Worm (Caenorhabditis elegans): ENCODE measurements around the gene C45G9.9.

C45G9.9 gene

DNA sequence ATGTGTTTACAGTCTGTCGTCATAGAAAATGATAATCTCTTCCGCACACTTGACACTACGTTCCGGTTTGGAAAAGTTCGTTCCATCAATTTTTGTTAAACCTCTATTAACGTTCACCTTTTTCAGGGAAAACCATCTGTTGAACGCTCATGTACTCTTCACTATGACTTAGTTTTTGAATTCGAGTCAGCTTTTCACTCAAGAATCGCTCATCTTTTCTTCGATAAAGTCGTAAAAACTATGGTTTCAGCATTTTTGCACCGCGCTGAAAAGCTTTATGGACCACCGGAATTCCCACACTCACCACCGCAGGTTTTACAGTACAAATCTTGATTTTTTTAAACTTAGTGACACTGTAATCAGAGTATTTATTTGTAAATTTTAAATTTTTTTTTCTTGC lies 32.0 kb downstream of the C45G9.9 start:
- TF ChIP-seq lin-39 (tag; optimal IDR thresholded peaks at IDR 0.05), result no peak
- no peak for TF ChIP-seq ceh-16 (tag; optimal IDR thresholded peaks at IDR 0.05)

DNA sequence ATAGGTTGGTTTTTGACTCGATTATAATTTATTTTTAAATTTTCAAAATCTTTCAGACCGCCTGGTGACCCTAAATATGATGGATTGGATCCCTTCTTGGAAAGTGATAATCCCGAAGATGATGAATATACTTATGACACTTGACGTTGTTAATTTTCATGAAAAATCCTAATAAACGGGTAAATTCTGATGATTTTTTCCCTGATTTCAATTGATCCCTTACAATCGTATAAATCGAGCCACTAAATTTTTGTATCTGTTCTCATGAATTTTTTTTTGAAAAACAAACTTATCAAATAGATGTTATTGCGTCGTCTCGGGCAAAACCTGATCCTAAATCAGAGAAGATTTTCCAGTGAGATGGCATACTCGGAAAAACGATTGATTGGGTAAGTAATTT lies 32.6 kb downstream of the C45G9.9 start, which contains the start of gene R144.13:
TSS of gene R144.13 (plus strand) at position 301 of the 400 bp plus-strand sequence.
- TF ChIP-seq F13H6.1 (tag; optimal IDR thresholded peaks at IDR 0.05), result no peak
- TF ChIP-seq nhr-25 (tag; optimal IDR thresholded peaks at IDR 0.05), result no peak
- TF ChIP-seq crh-2 (tag; optimal IDR thresholded peaks at IDR 0.05), result no peak
- TF ChIP-seq lin-11 (tag; optimal IDR thresholded peaks at IDR 0.05), result no peak
- no peak for TF ChIP-seq mbf-1 (tag; optimal IDR thresholded peaks at IDR 0.05)
- TF ChIP-seq egl-27 (tag; optimal IDR thresholded peaks at IDR 0.05), result no peak
- TF ChIP-seq fos-1 (tag; optimal IDR thresholded peaks at IDR 0.05), result no peak
- no peak for TF ChIP-seq ztf-4 (tag; optimal IDR thresholded peaks at IDR 0.05)
- TF ChIP-seq ztf-11 (tag; optimal IDR thresholded peaks at IDR 0.05), result no peak
- TF ChIP-seq lin-13 (GFP tag; optimal IDR thresholded peaks at IDR 0.05), result no peak
- TF ChIP-seq lsy-2 (tag; optimal IDR thresholded peaks at IDR 0.05), result no peak
- no peak for TF ChIP-seq blmp-1 (tag; optimal IDR thresholded peaks at IDR 0.05; ENCODE audit: insufficient read depth)

DNA sequence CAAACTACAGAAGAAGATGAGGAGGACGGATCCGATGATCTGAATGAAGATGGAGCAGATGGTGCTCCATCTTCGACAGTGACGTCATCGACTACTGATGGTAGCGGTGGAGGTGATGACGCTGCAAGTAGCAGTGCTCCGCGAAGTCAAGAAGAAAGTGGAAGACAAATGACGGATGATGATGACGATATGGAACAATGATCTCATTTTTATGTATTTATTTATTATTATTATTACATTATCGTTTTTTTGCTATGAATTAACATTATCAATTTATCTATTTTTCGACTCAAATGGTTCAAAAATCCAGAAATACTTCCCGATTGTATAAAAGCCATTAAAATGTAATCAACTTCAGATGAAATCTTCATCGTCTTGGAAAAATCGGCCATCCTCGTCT lies 33.9 kb downstream of the C45G9.9 start, which contains the start of gene R144.3:
TSS of gene R144.3 (plus strand) at position 301 of the 400 bp plus-strand sequence.
- no peak for TF ChIP-seq unc-62 (GFP tag; optimal IDR thresholded peaks at IDR 0.05)
- no peak for TF ChIP-seq dmd-4 (tag; optimal IDR thresholded peaks at IDR 0.05)
- TF ChIP-seq skn-1 (tag; optimal IDR thresholded peaks at IDR 0.05), result no peak
- TF ChIP-seq nhr-6 (tag; optimal IDR thresholded peaks at IDR 0.05), result no peak
- no peak for TF ChIP-seq alr-1 (tag; optimal IDR thresholded peaks at IDR 0.05)
- TF ChIP-seq mbf-1 (tag; optimal IDR thresholded peaks at IDR 0.05), result no peak
- TF ChIP-seq lsy-2 (tag; optimal IDR thresholded peaks at IDR 0.05), result no peak
- TF ChIP-seq egl-27 (tag; optimal IDR thresholded peaks at IDR 0.05), result no peak
- no peak for TF ChIP-seq snpc-4 (tag; optimal IDR thresholded peaks at IDR 0.05)
- TF ChIP-seq Y55F3AM.14 (GFP tag; optimal IDR thresholded peaks at IDR 0.05), result no peak

DNA sequence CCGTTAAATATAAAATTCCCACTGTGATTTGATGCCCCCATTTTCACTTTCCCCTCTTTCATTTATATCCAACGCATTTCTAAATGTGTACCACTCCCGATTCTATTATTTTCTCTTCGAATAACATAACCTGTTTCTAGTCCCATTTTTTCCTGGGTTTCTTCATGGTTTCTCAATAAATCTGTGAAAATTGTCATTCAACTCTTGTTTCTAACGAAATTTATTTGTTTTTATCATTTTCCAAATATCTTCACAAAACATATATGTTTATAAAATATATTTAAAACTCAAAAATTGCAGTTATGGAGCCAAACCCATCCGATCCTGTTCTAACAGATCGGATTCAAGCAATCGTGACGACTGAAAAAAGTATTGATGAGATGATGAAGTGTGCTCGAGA lies 34.7 kb downstream of the C45G9.9 start, which contains the start of gene mdt-11:
TSS of gene mdt-11 (plus strand) at position 301 of the 400 bp plus-strand sequence.
- TF ChIP-seq unc-39 (tag; optimal IDR thresholded peaks at IDR 0.05), result no peak
- TF ChIP-seq ztf-4 (tag; optimal IDR thresholded peaks at IDR 0.05), result no peak
- no peak for TF ChIP-seq elt-1 (tag; optimal IDR thresholded peaks at IDR 0.05)
- TF ChIP-seq ceh-82 (tag; optimal IDR thresholded peaks at IDR 0.05), result no peak
- no peak for TF ChIP-seq alr-1 (tag; optimal IDR thresholded peaks at IDR 0.05)
- TF ChIP-seq mbf-1 (tag; optimal IDR thresholded peaks at IDR 0.05), result no peak
- no peak for TF ChIP-seq egl-27 (tag; optimal IDR thresholded peaks at IDR 0.05)
- TF ChIP-seq nhr-77 (tag; optimal IDR thresholded peaks at IDR 0.05), result no peak
- no peak for TF ChIP-seq blmp-1 (tag; optimal IDR thresholded peaks at IDR 0.05; ENCODE audit: insufficient read depth)
- no peak for TF ChIP-seq ZK546.5 (tag; optimal IDR thresholded peaks at IDR 0.05)
- TF ChIP-seq ztf-1 (GFP tag; conservative IDR thresholded peaks at IDR 0.05), result no peak
- TF ChIP-seq lin-39 (tag; optimal IDR thresholded peaks at IDR 0.05), result no peak
- TF ChIP-seq lsy-2 (tag; optimal IDR thresholded peaks at IDR 0.05), result no peak
- no peak for TF ChIP-seq ama-1 (optimal IDR thresholded peaks at IDR 0.05)
- no peak for TF ChIP-seq lin-13 (GFP tag; optimal IDR thresholded peaks at IDR 0.05)
- no peak for TF ChIP-seq dmd-4 (tag; optimal IDR thresholded peaks at IDR 0.05)
- TF ChIP-seq zag-1 (tag; optimal IDR thresholded peaks at IDR 0.05), result no peak
- no peak for TF ChIP-seq nhr-10 (tag; optimal IDR thresholded peaks at IDR 0.05)
- no peak for TF ChIP-seq ceh-16 (tag; optimal IDR thresholded peaks at IDR 0.05)

DNA sequence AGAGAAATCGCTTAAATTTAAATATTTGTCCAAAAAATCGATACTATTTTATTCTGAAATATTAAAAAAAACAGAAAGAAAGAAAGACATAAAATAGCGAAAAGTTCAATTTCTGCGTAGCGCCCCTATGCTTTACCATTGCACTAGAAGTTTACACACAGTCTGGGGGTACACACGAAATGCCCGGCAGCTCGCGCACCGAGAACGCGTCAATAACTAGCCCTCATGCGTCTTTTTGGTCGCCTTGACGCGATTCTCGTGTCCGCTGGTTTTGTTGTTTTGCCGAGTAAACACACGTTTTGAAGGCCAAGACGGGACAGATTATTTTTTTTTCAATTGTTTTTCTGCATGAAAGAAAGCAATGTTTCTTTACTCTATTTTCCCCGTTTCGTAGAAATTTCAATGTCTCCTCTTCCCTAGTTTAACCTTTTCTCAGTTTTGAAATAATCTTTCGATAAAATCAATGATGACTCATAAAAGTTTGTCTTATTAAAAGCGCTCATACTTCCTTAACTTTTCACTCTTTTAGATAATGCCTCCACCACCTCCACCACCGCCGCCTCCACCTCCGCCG lies 37.4 kb downstream of the C45G9.9 start, which contains the start of gene wip-1:
TSS of gene wip-1 (plus strand) at position 524 of the 574 bp plus-strand sequence.
- TF ChIP-seq nhr-11 (tag; optimal IDR thresholded peaks at IDR 0.05), result peak; percentile 77
- TF ChIP-seq nhr-237 (tag; optimal IDR thresholded peaks at IDR 0.05), result peak; percentile 59
- peak; percentile 94 for TF ChIP-seq nhr-6 (tag; optimal IDR thresholded peaks at IDR 0.05)
- TF ChIP-seq gmeb-1 (tag; optimal IDR thresholded peaks at IDR 0.05), result peak; percentile 96
- TF ChIP-seq mdl-1 (tag; optimal IDR thresholded peaks at IDR 0.05), result peak; percentile 14 to 81
- TF ChIP-seq fos-1 (tag; optimal IDR thresholded peaks at IDR 0.05), result peak; percentile 99
- TF ChIP-seq unc-39 (tag; optimal IDR thresholded peaks at IDR 0.05), result no peak
- TF ChIP-seq mab-5 (tag; optimal IDR thresholded peaks at IDR 0.05), result peak; percentile 96
- TF ChIP-seq skn-1 (tag; optimal IDR thresholded peaks at IDR 0.05), result no peak
- TF ChIP-seq sem-4 (tag; optimal IDR thresholded peaks at IDR 0.05), result peak; percentile 98
- TF ChIP-seq nhr-21 (tag; optimal IDR thresholded peaks at IDR 0.05), result peak; percentile 96
- TF ChIP-seq lin-11 (tag; optimal IDR thresholded peaks at IDR 0.05), result peak; percentile 99
- TF ChIP-seq peb-1 (tag; optimal IDR thresholded peaks at IDR 0.05), result no peak
- TF ChIP-seq Y55F3AM.14 (GFP tag; optimal IDR thresholded peaks at IDR 0.05), result peak; percentile 95
- peak; percentile 63 for TF ChIP-seq ceh-16 (tag; optimal IDR thresholded peaks at IDR 0.05)
- peak; percentile 88 for TF ChIP-seq snpc-4 (tag; optimal IDR thresholded peaks at IDR 0.05)
- TF ChIP-seq mbf-1 (tag; optimal IDR thresholded peaks at IDR 0.05), result peak; percentile 52
- peak; percentile 96 for TF ChIP-seq sma-9 (GFP tag; optimal IDR thresholded peaks at IDR 0.05)
- TF ChIP-seq sma-9 (tag; optimal IDR thresholded peaks at IDR 0.05), result no peak
- peak; percentile 95 for TF ChIP-seq lin-13 (GFP tag; optimal IDR thresholded peaks at IDR 0.05)
- peak; percentile 99 for TF ChIP-seq unc-55 (GFP tag; optimal IDR thresholded peaks at IDR 0.05)
- peak; percentile 40 for TF ChIP-seq dmd-4 (tag; optimal IDR thresholded peaks at IDR 0.05)
- no peak for TF ChIP-seq ztf-1 (GFP tag; conservative IDR thresholded peaks at IDR 0.05)
- no peak for TF ChIP-seq aly-2 (tag; optimal IDR thresholded peaks at IDR 0.05)
- TF ChIP-seq elt-3 (tag; optimal IDR thresholded peaks at IDR 0.05), result no peak
- no peak for TF ChIP-seq alr-1 (tag; optimal IDR thresholded peaks at IDR 0.05)
- TF ChIP-seq nhr-12 (tag; optimal IDR thresholded peaks at IDR 0.05), result peak; percentile 73

Data from whole organism, L2 larva.